Worm (Caenorhabditis elegans): Measurements from ENCODE around the gene T28D6.7.

ce11 chrIII:11377880-11378279, 31.6 kb upstream of the T28D6.7 start, which contains the start of gene dpy-18:
- no peak for TF ChIP-seq ZK546.5 (tag; optimal IDR thresholded peaks at IDR 0.05)
- TF ChIP-seq pha-4 (GFP tag; IDR thresholded peaks at IDR 0.05) = no peak
- no peak for TF ChIP-seq pha-4 (tag; optimal IDR thresholded peaks at IDR 0.05)
- no peak for TF ChIP-seq lin-39 (tag; optimal IDR thresholded peaks at IDR 0.05)
- TF ChIP-seq snpc-4 (tag; optimal IDR thresholded peaks at IDR 0.05) = no peak
- no peak for TF ChIP-seq unc-62 (GFP tag; optimal IDR thresholded peaks at IDR 0.05 in 1 of 2)
- no peak for TF ChIP-seq unc-62 (tag; optimal IDR thresholded peaks at IDR 0.05)
- TF ChIP-seq F49E8.2 (tag; optimal IDR thresholded peaks at IDR 0.05; ENCODE audit: borderline replicate concordance) = no peak
- no peak for TF ChIP-seq vab-7 (GFP tag; IDR thresholded peaks at IDR 0.05)
- TF ChIP-seq egl-27 (tag; optimal IDR thresholded peaks at IDR 0.05) = no peak
- TF ChIP-seq pqm-1 (tag; optimal IDR thresholded peaks at IDR 0.05) = no peak
- TF ChIP-seq ztf-11 (tag; optimal IDR thresholded peaks at IDR 0.05) = no peak
